Worm (Caenorhabditis elegans) whole organism, L2 larva: Measurements from ENCODE around the gene cest-10.

ENCODE experiments used
- C34F6.9 ChIP-seq: fragments of 150-350 bp; optimal IDR thresholded peaks from 2 replicates; lab custom pipeline; 2014; ENCODE audit warnings: missing biosample characterization, missing genetic modification characterization
- F13H6.1 ChIP-seq: sonication (generic microtip); optimal IDR thresholded peaks from 2 replicates; lab custom pipeline; 2016; ENCODE audit warnings: missing genetic modification characterization, missing compliant biosample characterization
- R02D3.7 ChIP-seq: fragments of 150-350 bp; optimal IDR thresholded peaks from 2 replicates; lab custom pipeline; 2014; ENCODE audit warnings: missing biosample characterization, missing genetic modification characterization
- ZK546.5 ChIP-seq: sonication (generic microtip); optimal IDR thresholded peaks from 2 replicates; lab custom pipeline; 2017; ENCODE audit warnings: missing biosample characterization, missing genetic modification characterization
- alr-1 ChIP-seq: fragments of 150-350 bp; optimal IDR thresholded peaks from 2 replicates; lab custom pipeline; 2014; ENCODE audit warnings: missing biosample characterization, missing genetic modification characterization
- aly-2 ChIP-seq: fragments of 150-350 bp; optimal IDR thresholded peaks from 2 replicates; lab custom pipeline; 2014; ENCODE audit warnings: missing biosample characterization, missing genetic modification characterization
- ama-1 ChIP-seq: fragments of 150-350 bp; optimal IDR thresholded peaks from 2 replicates; lab custom pipeline; 2018; ENCODE audit warnings: inconsistent platforms
- blmp-1 ChIP-seq: sonication (generic microtip); optimal IDR thresholded peaks from 2 replicates; lab custom pipeline; 2017; ENCODE audit warnings: missing genetic modification characterization, mild to moderate bottlenecking, missing compliant biosample characterization, antibody characterized with exemption, moderate library complexity; ENCODE audit not compliant: insufficient read depth
- ceh-82 ChIP-seq: fragments of 150-350 bp; optimal IDR thresholded peaks from 2 replicates; lab custom pipeline; 2014; ENCODE audit warnings: missing biosample characterization, missing genetic modification characterization
- crh-2 ChIP-seq: sonication (generic microtip); optimal IDR thresholded peaks from 2 replicates; lab custom pipeline; 2017; ENCODE audit warnings: missing biosample characterization, missing genetic modification characterization
- dmd-4 ChIP-seq: sonication (generic microtip); optimal IDR thresholded peaks from 2 replicates; lab custom pipeline; 2017; ENCODE audit warnings: missing biosample characterization, missing genetic modification characterization
- egl-27 ChIP-seq: sonication (generic microtip); optimal IDR thresholded peaks from 3 replicates; lab custom pipeline; 2017; ENCODE audit warnings: missing biosample characterization, missing genetic modification reagents, missing genetic modification characterization
- elt-1 ChIP-seq: fragments of 150-350 bp; optimal IDR thresholded peaks from 2 replicates; lab custom pipeline; 2014; ENCODE audit warnings: missing biosample characterization, missing genetic modification characterization
- elt-3 ChIP-seq: sonication (generic microtip); optimal IDR thresholded peaks from 2 replicates; lab custom pipeline; 2017; ENCODE audit warnings: missing biosample characterization, missing genetic modification characterization
- fos-1 ChIP-seq: fragments of 150-350 bp; optimal IDR thresholded peaks from 2 replicates; lab custom pipeline; 2014; ENCODE audit warnings: missing biosample characterization, missing genetic modification characterization
- gmeb-1 ChIP-seq: fragments of 150-350 bp; optimal IDR thresholded peaks from 2 replicates; lab custom pipeline; 2014; ENCODE audit warnings: missing biosample characterization, missing genetic modification characterization
- lin-11 ChIP-seq: fragments of 150-350 bp; sonication (generic microtip); optimal IDR thresholded peaks from 2 replicates; lab custom pipeline; 2014; ENCODE audit warnings: missing biosample characterization, missing genetic modification characterization, inconsistent platforms, mixed read lengths
- lin-13 ChIP-seq: fragments of 150-350 bp; optimal IDR thresholded peaks from 2 replicates; lab custom pipeline; 2014; ENCODE audit warnings: missing biosample characterization, missing genetic modification reagents, missing genetic modification characterization
- mab-5 ChIP-seq: fragments of 150-350 bp; optimal IDR thresholded peaks from 2 replicates; lab custom pipeline; 2014; ENCODE audit warnings: missing biosample characterization, missing genetic modification characterization
- mbf-1 ChIP-seq: sonication (generic microtip); optimal IDR thresholded peaks from 2 replicates; lab custom pipeline; 2017; ENCODE audit warnings: missing biosample characterization, missing genetic modification characterization
- mdl-1 ChIP-seq, 2 experiments: fragments of 150-350 bp in 1 of 2; sonication (generic microtip) in 1 of 2; optimal IDR thresholded peaks; 2 replicates each; lab custom pipeline; 2017; ENCODE audit warnings: missing biosample characterization in 2 of 2, missing genetic modification characterization in 2 of 2
- nhr-11 ChIP-seq: fragments of 150-350 bp; optimal IDR thresholded peaks from 2 replicates; lab custom pipeline; 2014; ENCODE audit warnings: missing biosample characterization, missing genetic modification characterization
- nhr-21 ChIP-seq: fragments of 150-350 bp; optimal IDR thresholded peaks from 2 replicates; lab custom pipeline; 2014; ENCODE audit warnings: missing biosample characterization, missing genetic modification characterization
- nhr-23 ChIP-seq: fragments of 150-350 bp; optimal IDR thresholded peaks from 2 replicates; lab custom pipeline; 2014; ENCODE audit warnings: missing biosample characterization, missing genetic modification reagents, missing genetic modification characterization
- nhr-237 ChIP-seq: fragments of 150-350 bp; optimal IDR thresholded peaks from 2 replicates; lab custom pipeline; 2014; ENCODE audit warnings: missing biosample characterization, missing genetic modification characterization
- nhr-6 ChIP-seq: fragments of 150-350 bp; optimal IDR thresholded peaks from 2 replicates; lab custom pipeline; 2014; ENCODE audit warnings: missing biosample characterization, missing genetic modification characterization
- nhr-77 ChIP-seq: fragments of 150-350 bp; optimal IDR thresholded peaks from 2 replicates; lab custom pipeline; 2014; ENCODE audit warnings: missing biosample characterization, missing genetic modification characterization
- peb-1 ChIP-seq: fragments of 150-350 bp; optimal IDR thresholded peaks from 2 replicates; lab custom pipeline; 2014; ENCODE audit warnings: missing biosample characterization, missing genetic modification characterization
- sem-4 ChIP-seq: fragments of 150-350 bp; optimal IDR thresholded peaks from 2 replicates; lab custom pipeline; 2014; ENCODE audit warnings: missing biosample characterization, missing genetic modification reagents, missing genetic modification characterization
- skn-1 ChIP-seq: sonication (generic microtip); optimal IDR thresholded peaks from 2 replicates; lab custom pipeline; 2017; ENCODE audit warnings: missing biosample characterization, missing genetic modification characterization
- sma-3 ChIP-seq: sonication (generic microtip); optimal IDR thresholded peaks from 2 replicates; lab custom pipeline; 2016; ENCODE audit warnings: missing genetic modification reagents, missing genetic modification characterization, missing compliant biosample characterization
- snpc-4 ChIP-seq: fragments of 150-350 bp; optimal IDR thresholded peaks from 2 replicates; lab custom pipeline; 2014; ENCODE audit warnings: missing biosample characterization, missing genetic modification characterization
- unc-39 ChIP-seq: fragments of 150-350 bp; optimal IDR thresholded peaks from 2 replicates; lab custom pipeline; 2014; ENCODE audit warnings: missing biosample characterization, missing genetic modification characterization
- zag-1 ChIP-seq: fragments of 150-350 bp; optimal IDR thresholded peaks from 2 replicates; lab custom pipeline; 2014; ENCODE audit warnings: missing biosample characterization, missing genetic modification characterization
- ztf-11 ChIP-seq: sonication (generic microtip); optimal IDR thresholded peaks from 2 replicates; lab custom pipeline; 2017; ENCODE audit warnings: missing biosample characterization, missing genetic modification characterization

Gene cest-10

DNA sequence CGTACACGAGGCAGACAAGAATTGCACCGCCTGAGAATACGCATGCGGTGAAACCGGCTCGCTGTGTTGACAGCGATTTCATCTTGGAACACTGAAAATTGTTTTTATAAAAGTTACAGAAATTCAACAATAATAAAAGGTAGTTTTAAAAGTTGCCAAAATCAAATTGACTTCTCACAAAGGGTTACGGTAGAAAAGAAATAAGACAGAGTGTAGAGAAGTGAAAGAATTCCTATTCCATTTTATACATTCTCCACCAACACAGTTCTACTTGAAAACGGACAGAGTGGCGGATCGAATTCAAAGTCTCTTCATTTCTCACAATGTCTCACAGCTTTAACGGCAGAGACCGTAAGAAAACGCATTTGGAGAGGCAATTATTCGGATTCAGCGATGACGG is 27.9 kb upstream of the cest-10 start, which contains the start of gene col-113:
TSS of gene col-113 (minus strand) at position 101 of the 400 bp plus-strand sequence.
- no peak for TF ChIP-seq mdl-1 (tag; optimal IDR thresholded peaks at IDR 0.05; lab: Kevin White, UChicago)
- TF ChIP-seq ceh-82 (tag; lab: Kevin White, UChicago), result no peak
- TF ChIP-seq lin-11 (tag; lab: Kevin White, UChicago), result no peak
- TF ChIP-seq F13H6.1 (tag; lab: Kevin White, UChicago), result no peak
- TF ChIP-seq nhr-77 (tag; lab: Kevin White, UChicago), result no peak
- TF ChIP-seq mab-5, result no peak
- TF ChIP-seq nhr-23 (tag; lab: Kevin White, UChicago), result no peak
- no peak for TF ChIP-seq nhr-11 (tag; lab: Kevin White, UChicago)
- no peak for TF ChIP-seq nhr-21 (tag; lab: Kevin White, UChicago)
- TF ChIP-seq peb-1 (tag; lab: Kevin White, UChicago), result no peak
- no peak for TF ChIP-seq ZK546.5
- no peak for TF ChIP-seq gmeb-1 (tag; lab: Kevin White, UChicago)
- TF ChIP-seq R02D3.7, result no peak
- no peak for TF ChIP-seq alr-1
- no peak for TF ChIP-seq ama-1 (lab: Kevin White, UChicago)
- no peak for TF ChIP-seq sem-4

ce11 chrIV:7153362-7153761 is 27.0 kb upstream of the cest-10 start, which contains the start of gene C34D4.3:
TSS of gene C34D4.3 (plus strand) at chrIV:7153662.
- TF ChIP-seq gmeb-1 (tag; lab: Kevin White, UChicago) (no peak), lin-11 (tag; lab: Kevin White, UChicago) (no peak), sma-3 (GFP tag; lab: Kevin White, UChicago) (no peak), alr-1 (no peak), ZK546.5 (no peak), dmd-4 (tag; lab: Kevin White, UChicago) (no peak), nhr-21 (tag; lab: Kevin White, UChicago) (no peak), crh-2 (tag; lab: Kevin White, UChicago) (no peak)

DNA sequence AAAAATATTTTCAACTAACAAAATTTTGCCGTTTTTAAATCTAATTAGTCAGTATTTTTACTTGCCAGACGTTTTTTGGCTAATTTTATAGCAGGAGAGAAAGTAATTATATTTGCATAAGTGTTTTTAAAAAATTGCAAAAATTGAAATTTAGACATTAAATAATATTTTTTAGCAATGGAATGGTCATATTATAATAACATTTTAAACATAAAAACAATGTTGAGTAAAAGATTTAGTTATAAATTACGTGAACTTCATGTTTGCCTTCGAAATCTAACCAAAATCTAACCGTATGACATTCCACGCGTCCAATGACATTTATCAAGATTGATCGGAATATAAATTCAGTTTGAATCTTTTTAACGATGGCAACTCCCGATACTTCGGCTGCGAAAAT is 26.0 kb upstream of the cest-10 start, which contains the start of gene C34D4.2:
TSS of gene C34D4.2 (plus strand) at position 301 of the 400 bp plus-strand sequence.
- no peak for TF ChIP-seq elt-3 (tag; lab: Kevin White, UChicago)
- no peak for TF ChIP-seq mbf-1 (tag; lab: Kevin White, UChicago)
- TF ChIP-seq sma-3 (GFP tag; lab: Kevin White, UChicago), result no peak
- no peak for TF ChIP-seq nhr-77 (tag; lab: Kevin White, UChicago)
- no peak for TF ChIP-seq skn-1 (tag; lab: Kevin White, UChicago)
- TF ChIP-seq ztf-11 (tag; lab: Kevin White, UChicago), result no peak
- TF ChIP-seq alr-1, result no peak
- TF ChIP-seq aly-2 (tag; lab: Kevin White, UChicago), result no peak
- TF ChIP-seq lin-13, result no peak
- no peak for TF ChIP-seq peb-1 (tag; lab: Kevin White, UChicago)
- no peak for TF ChIP-seq nhr-23 (tag; lab: Kevin White, UChicago)
- TF ChIP-seq egl-27, result no peak
- no peak for TF ChIP-seq snpc-4 (tag; lab: Kevin White, UChicago)
- no peak for TF ChIP-seq unc-39 (tag; lab: Kevin White, UChicago)
- TF ChIP-seq, all 48 proteins: peak for 0

DNA sequence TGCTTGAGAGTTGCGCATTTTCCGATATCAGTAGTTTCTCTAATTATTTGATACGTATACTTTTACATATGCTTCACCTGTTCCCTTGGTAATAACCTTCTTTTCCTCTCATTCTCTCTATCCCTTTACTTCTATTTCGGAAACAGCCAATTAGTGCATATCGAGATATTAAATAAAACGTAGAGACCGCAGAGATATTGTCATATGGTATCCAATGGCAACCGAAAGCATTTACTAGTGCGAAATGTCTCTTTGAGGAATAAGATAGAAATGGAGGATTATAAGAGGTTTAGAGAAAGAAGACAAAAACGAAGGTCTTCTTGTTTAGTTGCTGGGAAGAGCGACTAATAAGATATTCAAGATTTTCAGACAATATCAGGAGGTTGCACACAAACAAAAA is 24.0 kb upstream of the cest-10 start, which contains the start of gene maph-9:
TSS of gene maph-9 (plus strand) at position 273 of the 400 bp plus-strand sequence.
- TF ChIP-seq nhr-6 (tag; lab: Kevin White, UChicago), result no peak
- TF ChIP-seq gmeb-1 (tag; lab: Kevin White, UChicago), result no peak
- TF ChIP-seq sma-3 (GFP tag; lab: Kevin White, UChicago), result no peak
- TF ChIP-seq ZK546.5, result no peak
- TF ChIP-seq C34F6.9, result peak; percentile 33

DNA sequence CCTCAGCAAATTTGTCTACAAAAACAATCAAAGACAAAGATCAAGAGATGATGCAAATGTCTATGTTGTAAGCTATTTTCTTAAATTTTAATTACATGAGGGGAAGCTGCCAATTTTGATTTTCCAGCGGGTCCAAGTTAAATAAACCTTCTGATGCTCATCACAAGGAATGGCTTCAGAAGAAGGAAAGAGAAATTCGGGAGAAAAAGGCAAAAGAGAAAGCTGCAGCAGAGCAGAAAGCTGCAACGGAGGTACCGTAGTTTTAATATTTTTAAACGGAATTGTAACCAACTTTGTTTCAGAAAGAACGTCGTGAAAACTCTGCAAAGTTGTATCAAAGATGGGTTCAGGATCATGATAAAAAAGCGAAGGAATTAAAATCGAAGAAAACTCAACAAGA is 22.2 kb upstream of the cest-10 start:
- TF ChIP-seq nhr-21 (tag; lab: Kevin White, UChicago), result no peak
- TF ChIP-seq nhr-77 (tag; lab: Kevin White, UChicago), result no peak
- no peak for TF ChIP-seq gmeb-1 (tag; lab: Kevin White, UChicago)
- no peak for TF ChIP-seq mab-5
- no peak for TF ChIP-seq alr-1
- no peak for TF ChIP-seq fos-1 (tag; lab: Kevin White, UChicago)
- TF ChIP-seq zag-1 (tag; lab: Kevin White, UChicago), result no peak
- TF ChIP-seq ZK546.5, result no peak
- no peak for TF ChIP-seq nhr-237
- no peak for TF ChIP-seq elt-3 (tag; lab: Kevin White, UChicago)
- TF ChIP-seq ceh-82 (tag; lab: Kevin White, UChicago), result no peak
- no peak for TF ChIP-seq blmp-1 (tag; lab: Kevin White, UChicago)
- no peak for TF ChIP-seq elt-1 (tag; lab: Kevin White, UChicago)
